Worm (Caenorhabditis elegans): Measurements from ENCODE around the gene T24B8.4.

- TF ChIP-seq ama-1 (optimal IDR thresholded peaks at IDR 0.05) (no peak), R02D3.7 (tag; optimal IDR thresholded peaks at IDR 0.05) (no peak), ztf-11 (tag; optimal IDR thresholded peaks at IDR 0.05) (peak; percentile 64), ztf-4 (tag; optimal IDR thresholded peaks at IDR 0.05) (peak; percentile 76), lin-13 (GFP tag; optimal IDR thresholded peaks at IDR 0.05) (peak; percentile 88)
Measured at ce11 chrII:9060332-9060840, 10.3 kb downstream of the T24B8.4 start.
